Worm (Caenorhabditis elegans) whole organism, L3 larva: ENCODE results near the gene C50F7.9.

Source experiments
- ZK546.5 ChIP-seq: sonication (generic microtip); optimal IDR thresholded peaks from 2 replicates; lab custom pipeline; 2017; ENCODE audit warnings: missing biosample characterization, missing genetic modification characterization
- aly-2 ChIP-seq: fragments of 150-350 bp; optimal IDR thresholded peaks from 2 replicates; lab custom pipeline; 2014; ENCODE audit warnings: missing biosample characterization, missing genetic modification characterization
- ama-1 ChIP-seq: fragments of 150-350 bp; optimal IDR thresholded peaks from 2 replicates; lab custom pipeline; 2018
- ceh-16 ChIP-seq: sonication (generic microtip); optimal IDR thresholded peaks from 2 replicates; lab custom pipeline; 2017; ENCODE audit warnings: missing biosample characterization, missing genetic modification characterization
- ceh-28 ChIP-seq: fragments of 150-350 bp; optimal IDR thresholded peaks from 2 replicates; lab custom pipeline; 2014; ENCODE audit warnings: missing biosample characterization, missing genetic modification reagents, missing genetic modification characterization
- ceh-82 ChIP-seq: fragments of 150-350 bp; optimal IDR thresholded peaks from 2 replicates; lab custom pipeline; 2014; ENCODE audit warnings: missing biosample characterization, missing genetic modification characterization
- ceh-9 ChIP-seq: sonication (generic microtip); optimal IDR thresholded peaks from 2 replicates; lab custom pipeline; 2018; ENCODE audit warnings: missing biosample characterization, missing genetic modification characterization
- daf-12 ChIP-seq: fragments of 150-350 bp; optimal IDR thresholded peaks from 2 replicates; lab custom pipeline; 2014; ENCODE audit warnings: missing biosample characterization, missing genetic modification reagents, missing genetic modification characterization
- egl-27 ChIP-seq: sonication (generic microtip); optimal IDR thresholded peaks from 4 replicates; lab custom pipeline; 2017; ENCODE audit warnings: missing biosample characterization, missing genetic modification reagents, missing genetic modification characterization
- egl-5 ChIP-seq: fragments of 150-350 bp; optimal IDR thresholded peaks from 2 replicates; lab custom pipeline; 2017; ENCODE audit warnings: missing biosample characterization, missing genetic modification reagents, missing genetic modification characterization, inconsistent platforms
- elt-1 ChIP-seq: fragments of 150-350 bp; optimal IDR thresholded peaks from 2 replicates; lab custom pipeline; 2014; ENCODE audit warnings: missing biosample characterization, missing genetic modification characterization
- elt-3 ChIP-seq, 3 experiments: fragments of 150-350 bp in 1 of 3; sonication (generic microtip) in 2 of 3; optimal IDR thresholded peaks; 2 replicates in 2 of 3; 4 replicates in 1 of 3; lab custom pipeline; 2014 to 2017; ENCODE audit warnings: missing biosample characterization in 3 of 3, missing genetic modification characterization in 3 of 3
- eor-1 ChIP-seq, 2 experiments: fragments of 150-350 bp; optimal IDR thresholded peaks; 2 replicates each; lab custom pipeline; 2014 to 2018; ENCODE audit warnings: missing biosample characterization in 2 of 2, missing genetic modification characterization in 2 of 2
- fkh-2 ChIP-seq: fragments of 150-350 bp; optimal IDR thresholded peaks from 2 replicates; lab custom pipeline; 2014; ENCODE audit warnings: missing biosample characterization, missing genetic modification reagents, missing genetic modification characterization
- fos-1 ChIP-seq: fragments of 150-350 bp; optimal IDR thresholded peaks from 2 replicates; lab custom pipeline; 2014; ENCODE audit warnings: missing biosample characterization, missing genetic modification characterization
- hmg-11 ChIP-seq: sonication (generic microtip); optimal IDR thresholded peaks from 2 replicates; lab custom pipeline; 2016; ENCODE audit warnings: missing genetic modification characterization, missing compliant biosample characterization
- jun-1 ChIP-seq: fragments of 150-350 bp; optimal IDR thresholded peaks from 2 replicates; lab custom pipeline; 2014; ENCODE audit warnings: missing biosample characterization, missing genetic modification reagents, missing genetic modification characterization
- lin-15B ChIP-seq: fragments of 150-350 bp; optimal IDR thresholded peaks from 2 replicates; lab custom pipeline; 2014; ENCODE audit warnings: missing biosample characterization, missing genetic modification characterization
- lsy-12 ChIP-seq: sonication (generic microtip); optimal IDR thresholded peaks from 2 replicates; lab custom pipeline; 2016; ENCODE audit warnings: mild to moderate bottlenecking, missing genetic modification characterization, missing compliant biosample characterization
- mdl-1 ChIP-seq: fragments of 150-350 bp; optimal IDR thresholded peaks from 2 replicates; lab custom pipeline; 2014; ENCODE audit warnings: missing biosample characterization, missing genetic modification characterization
- mml-1 ChIP-seq: fragments of 150-350 bp; sonication (generic microtip); optimal IDR thresholded peaks from 3 replicates; lab custom pipeline; 2014; ENCODE audit warnings: missing biosample characterization, missing genetic modification characterization
- nhr-11 ChIP-seq: fragments of 150-350 bp; optimal IDR thresholded peaks from 2 replicates; lab custom pipeline; 2014; ENCODE audit warnings: missing biosample characterization, missing genetic modification characterization
- nhr-12 ChIP-seq: fragments of 150-350 bp; optimal IDR thresholded peaks from 2 replicates; lab custom pipeline; 2014; ENCODE audit warnings: missing biosample characterization, missing genetic modification characterization
- nhr-23 ChIP-seq: fragments of 150-350 bp; optimal IDR thresholded peaks from 2 replicates; lab custom pipeline; 2014; ENCODE audit warnings: missing biosample characterization, missing genetic modification reagents, missing genetic modification characterization
- nhr-25 ChIP-seq: sonication (generic microtip); optimal IDR thresholded peaks from 2 replicates; lab custom pipeline; 2017; ENCODE audit warnings: missing biosample characterization, missing genetic modification characterization
- nhr-28 ChIP-seq: fragments of 150-350 bp; optimal IDR thresholded peaks from 2 replicates; lab custom pipeline; 2014; ENCODE audit warnings: missing biosample characterization, missing genetic modification characterization
- nhr-43 ChIP-seq: sonication (generic microtip); optimal IDR thresholded peaks from 2 replicates; lab custom pipeline; 2016; ENCODE audit warnings: mild to moderate bottlenecking, missing genetic modification characterization, missing compliant biosample characterization; ENCODE audit not compliant: poor library complexity, severe bottlenecking
- nhr-67 ChIP-seq: fragments of 150-350 bp; optimal IDR thresholded peaks from 2 replicates; lab custom pipeline; 2014; ENCODE audit warnings: missing biosample characterization, missing genetic modification characterization
- nhr-76 ChIP-seq: fragments of 150-350 bp; sonication (generic microtip); optimal IDR thresholded peaks from 5 replicates; lab custom pipeline; 2014; ENCODE audit warnings: missing biosample characterization, missing genetic modification characterization
- pha-4 ChIP-seq: fragments of 150-350 bp; optimal IDR thresholded peaks from 2 replicates; lab custom pipeline; 2014; ENCODE audit warnings: missing biosample characterization, missing genetic modification reagents, missing genetic modification characterization
- pqm-1 ChIP-seq: fragments of 150-350 bp; optimal IDR thresholded peaks from 2 replicates; lab custom pipeline; 2017; ENCODE audit warnings: missing biosample characterization, missing genetic modification characterization, inconsistent platforms
- sea-2 ChIP-seq: fragments of 150-350 bp; sonication (generic microtip); optimal IDR thresholded peaks from 4 replicates; lab custom pipeline; 2014; ENCODE audit warnings: missing biosample characterization, missing genetic modification reagents, missing genetic modification characterization
- skn-1 ChIP-seq: fragments of 150-350 bp; optimal IDR thresholded peaks from 2 replicates; lab custom pipeline; 2014; ENCODE audit warnings: missing biosample characterization, missing genetic modification characterization
- snpc-4 ChIP-seq: fragments of 150-350 bp; optimal IDR thresholded peaks from 2 replicates; lab custom pipeline; 2014; ENCODE audit warnings: missing biosample characterization, missing genetic modification characterization
- tbx-2 ChIP-seq: sonication (generic microtip); optimal IDR thresholded peaks from 2 replicates; lab custom pipeline; 2016; ENCODE audit warnings: mild to moderate bottlenecking, missing genetic modification characterization, missing compliant biosample characterization
- unc-62 ChIP-seq: fragments of 150-350 bp; sonication (generic microtip); optimal IDR thresholded peaks from 4 replicates; lab custom pipeline; 2014; ENCODE audit warnings: missing biosample characterization, missing genetic modification reagents, missing genetic modification characterization
- zag-1 ChIP-seq: fragments of 150-350 bp; optimal IDR thresholded peaks from 2 replicates; lab custom pipeline; 2014; ENCODE audit warnings: missing biosample characterization, missing genetic modification characterization
- ztf-11 ChIP-seq: fragments of 150-350 bp; optimal IDR thresholded peaks from 2 replicates; lab custom pipeline; 2014; ENCODE audit warnings: missing biosample characterization, missing genetic modification characterization
- ztf-4 ChIP-seq: fragments of 150-350 bp; optimal IDR thresholded peaks from 2 replicates; lab custom pipeline; 2014; ENCODE audit warnings: missing biosample characterization, missing genetic modification characterization

Gene C50F7.9

DNA sequence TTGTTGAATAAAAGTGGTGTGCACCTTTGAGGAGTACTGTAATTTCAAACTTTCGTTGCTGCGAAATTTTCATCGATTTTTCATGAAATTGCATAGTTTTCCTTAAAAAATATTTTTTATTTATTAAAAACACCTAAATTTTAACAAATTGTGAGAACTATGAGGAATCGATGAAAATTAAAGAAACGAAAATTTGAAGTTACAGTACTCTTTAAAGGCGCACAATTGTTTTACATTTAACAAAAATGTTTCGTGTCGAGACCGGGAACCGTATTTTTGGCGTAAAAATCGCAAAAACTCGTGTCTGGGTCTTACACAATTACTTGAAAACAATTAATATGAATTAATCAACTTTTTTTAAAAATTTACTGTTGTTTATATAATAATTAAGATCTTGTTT is 38.3 kb upstream of the C50F7.9 start, which contains the start of gene rdl-1:
Gene rdl-1, minus strand, starts transcription at position 101 of the 400 bp plus-strand sequence.
- TF ChIP-seq zag-1 (tag; lab: Kevin White, UChicago), result no peak
- no peak for TF ChIP-seq fos-1 (tag; lab: Kevin White, UChicago)
- TF ChIP-seq elt-3 (tag; optimal IDR thresholded peaks at IDR 0.05; lab: Kevin White, UChicago), result no peak
- no peak for TF ChIP-seq nhr-43 (tag; lab: Kevin White, UChicago)
- no peak for TF ChIP-seq egl-27 (tag; lab: Kevin White, UChicago)
- TF ChIP-seq ceh-9, result no peak
- TF ChIP-seq pqm-1 (tag; lab: Kevin White, UChicago), result no peak
- no peak for TF ChIP-seq nhr-67 (tag; lab: Kevin White, UChicago)
- no peak for TF ChIP-seq ceh-28 (tag; lab: Kevin White, UChicago)

DNA sequence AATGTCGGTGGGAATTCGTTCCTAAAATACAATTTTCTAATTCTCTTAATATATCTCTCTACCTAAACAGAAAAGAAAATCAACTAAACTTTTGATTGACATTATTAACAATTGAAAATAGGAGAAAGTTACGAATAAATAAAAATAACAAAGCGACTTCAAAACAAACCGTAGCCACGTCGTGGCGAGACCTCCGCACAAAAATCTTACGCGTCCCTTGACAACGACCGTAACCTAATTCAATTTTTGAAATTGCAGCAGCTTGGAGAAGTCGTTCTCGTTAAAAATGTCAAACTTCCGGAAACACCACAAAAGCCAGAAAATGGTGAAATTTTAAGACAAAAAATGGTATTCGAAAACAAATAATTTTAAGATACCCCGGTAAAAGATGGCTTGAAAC is 32.5 kb upstream of the C50F7.9 start:
- TF ChIP-seq hmg-11 (tag; lab: Kevin White, UChicago) (no peak), mml-1 (tag; lab: Kevin White, UChicago) (no peak), elt-1 (tag; lab: Kevin White, UChicago) (no peak)

DNA sequence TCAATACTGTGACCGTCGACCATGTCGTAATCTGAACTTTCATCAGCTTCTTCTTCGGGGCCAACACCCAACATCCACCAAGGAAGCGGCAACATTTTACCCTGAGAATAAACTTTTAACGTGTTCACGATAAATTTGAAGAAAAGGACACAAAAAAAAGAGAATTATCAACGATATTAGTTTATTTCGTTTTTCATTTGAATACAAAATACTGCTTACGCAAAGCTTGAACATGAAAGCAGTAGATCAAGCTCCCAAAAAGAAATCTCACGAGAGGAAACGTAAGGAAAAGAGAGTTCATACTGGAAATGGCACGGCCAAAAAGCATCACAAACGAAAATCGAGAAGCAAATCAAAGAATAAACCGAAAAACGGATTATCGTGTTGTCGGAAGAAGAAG is 31.9 kb upstream of the C50F7.9 start, which contains the start of the genes C46A5.6 and C46A5.1:
Gene C46A5.6, minus strand, starts transcription at position 101 of the 400 bp plus-strand sequence.
Gene C46A5.1, plus strand, starts transcription at position 184 of the 400 bp plus-strand sequence.
- TF ChIP-seq nhr-28, result no peak
- TF ChIP-seq daf-12, result no peak
- no peak for TF ChIP-seq tbx-2 (tag; lab: Kevin White, UChicago)
- no peak for TF ChIP-seq unc-62 (GFP tag; lab: Kevin White, UChicago)
- TF ChIP-seq elt-1 (tag; lab: Kevin White, UChicago), result no peak
- TF ChIP-seq lsy-12 (tag; lab: Kevin White, UChicago), result no peak
- TF ChIP-seq pqm-1 (tag; lab: Kevin White, UChicago), result no peak
- no peak for TF ChIP-seq ztf-11 (tag; lab: Kevin White, UChicago)
- TF ChIP-seq nhr-12 (tag; lab: Kevin White, UChicago), result no peak
- no peak for TF ChIP-seq snpc-4 (tag; lab: Kevin White, UChicago)
- no peak for TF ChIP-seq ztf-4
- TF ChIP-seq skn-1 (tag; lab: Kevin White, UChicago), result no peak
- TF ChIP-seq pha-4 (tag; lab: Kevin White, UChicago), result no peak
- no peak for TF ChIP-seq nhr-23 (tag; lab: Kevin White, UChicago)
- no peak for TF ChIP-seq nhr-76 (tag; lab: Kevin White, UChicago)
- TF ChIP-seq ceh-28 (tag; lab: Kevin White, UChicago), result no peak
- no peak for TF ChIP-seq nhr-43 (tag; lab: Kevin White, UChicago)
- no peak for TF ChIP-seq egl-5 (tag; lab: Kevin White, UChicago)
- TF ChIP-seq fkh-2 (tag; lab: Kevin White, UChicago), result no peak
- TF ChIP-seq nhr-25 (tag; lab: Kevin White, UChicago), result no peak

DNA sequence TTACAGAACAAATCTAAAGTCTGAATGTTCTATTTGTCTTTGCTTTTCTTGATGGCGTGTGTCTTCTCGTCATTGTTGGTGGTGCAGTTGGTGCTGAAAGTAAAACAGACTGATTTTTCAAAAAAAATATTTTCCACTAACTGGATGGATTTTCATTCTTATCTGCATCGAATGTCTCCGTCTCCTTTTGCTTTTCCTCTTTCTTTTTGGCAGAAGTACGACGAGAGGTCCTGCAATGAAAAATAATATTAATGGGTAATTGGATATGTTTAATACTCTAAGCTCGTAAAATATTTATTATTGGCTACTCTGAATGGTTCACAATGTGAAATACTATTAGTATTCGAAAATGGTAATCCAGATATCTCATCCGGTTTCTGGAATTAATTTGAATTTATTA is 28.3 kb upstream of the C50F7.9 start, which contains the start of gene del-7:
Gene del-7, plus strand, starts transcription at position 301 of the 400 bp plus-strand sequence.
- TF ChIP-seq nhr-23 (tag; lab: Kevin White, UChicago) (no peak), eor-1 (tag; optimal IDR thresholded peaks at IDR 0.05; lab: Kevin White, UChicago) (no peak), ZK546.5 (tag; lab: Kevin White, UChicago) (no peak)

DNA sequence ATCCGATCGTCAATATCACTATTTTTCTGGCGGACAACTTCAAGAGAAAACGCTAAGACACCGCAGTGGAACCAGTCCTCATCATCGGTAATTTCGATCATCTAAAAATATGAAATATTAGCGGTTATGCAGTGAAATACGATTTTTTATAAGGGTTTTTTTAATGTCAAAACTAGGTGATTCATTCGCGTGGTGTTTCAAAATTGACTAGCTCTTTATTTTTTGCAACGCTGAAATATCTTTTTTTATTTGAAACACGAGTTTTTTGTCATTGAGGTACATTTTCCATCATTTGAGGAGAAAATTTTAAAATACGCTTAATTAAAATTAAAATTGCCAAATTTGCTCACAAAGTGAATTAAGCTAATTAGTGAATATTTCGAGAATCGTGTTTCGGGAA is 27.7 kb upstream of the C50F7.9 start, which contains the start of gene dsb-3:
Gene dsb-3, minus strand, starts transcription at position 101 of the 400 bp plus-strand sequence.
- TF ChIP-seq ztf-4 (no peak), nhr-28 (no peak), elt-1 (tag; lab: Kevin White, UChicago) (no peak), ceh-16 (tag; lab: Kevin White, UChicago) (no peak), mdl-1 (no peak), elt-3 (tag; optimal IDR thresholded peaks at IDR 0.05; lab: Kevin White, UChicago) (no peak), pqm-1 (tag; lab: Kevin White, UChicago) (no peak), ztf-11 (tag; lab: Kevin White, UChicago) (no peak), nhr-23 (tag; lab: Kevin White, UChicago) (no peak), egl-5 (tag; lab: Kevin White, UChicago) (no peak), ama-1 (no peak), nhr-11 (no peak), aly-2 (no peak), lin-15B (no peak), jun-1 (no peak), pha-4 (tag; lab: Kevin White, UChicago) (no peak), eor-1 (tag; optimal IDR thresholded peaks at IDR 0.05; lab: Kevin White, UChicago) (no peak), sea-2 (GFP tag; lab: Kevin White, UChicago) (no peak), nhr-67 (tag; lab: Kevin White, UChicago) (no peak), ceh-82 (tag; lab: Kevin White, UChicago) (no peak)
- TF ChIP-seq, all 47 proteins: peak for 0
